Fruit fly (Drosophila melanogaster) whole organism, prepupa: ENCODE data around the gene Had1.

Experiments used
- Blimp-1 ChIP-seq: fragments of 200-800 bp; sonication (Bioruptor generic); optimal IDR thresholded peaks from 3 replicates; lab custom pipeline; 2017; ENCODE audit warnings: missing biosample characterization, missing genetic modification characterization, mild to moderate bottlenecking, moderate library complexity, missing genetic modification reagents
- CG10631 ChIP-seq: fragments of 200-800 bp; sonication (Bioruptor generic); optimal IDR thresholded peaks from 2 replicates; lab custom pipeline; 2016; ENCODE audit warnings: missing biosample characterization, missing genetic modification characterization
- CG10669 ChIP-seq: fragments of 200-800 bp; sonication (Bioruptor generic); optimal IDR thresholded peaks from 3 replicates; lab custom pipeline; 2018; ENCODE audit warnings: missing biosample characterization, mild to moderate bottlenecking, missing genetic modification characterization, moderate library complexity
- CG11762 ChIP-seq: fragments of 200-800 bp; sonication (Bioruptor generic); optimal IDR thresholded peaks from 3 replicates; lab custom pipeline; 2016; ENCODE audit warnings: missing biosample characterization, missing genetic modification characterization; ENCODE audit not compliant: insufficient read depth
- CG11902 ChIP-seq: fragments of 200-800 bp; sonication (Bioruptor generic); optimal IDR thresholded peaks from 3 replicates; lab custom pipeline; 2016; ENCODE audit warnings: missing biosample characterization, missing genetic modification characterization
- CG15336 ChIP-seq: fragments of 200-800 bp; sonication (Bioruptor generic); IDR thresholded peaks from 2 replicates; pipeline ENCODE4 v1.3.6; 2022; ENCODE audit warnings: missing biosample characterization, missing genetic modification characterization
- CG1621 ChIP-seq: fragments of 200-800 bp; sonication (Bioruptor generic); optimal IDR thresholded peaks from 3 replicates; lab custom pipeline; 2018; ENCODE audit warnings: missing biosample characterization, mild to moderate bottlenecking, missing genetic modification characterization
- CG16779 ChIP-seq: fragments of 200-800 bp; sonication (Bioruptor generic); optimal IDR thresholded peaks from 3 replicates; lab custom pipeline; 2017; ENCODE audit warnings: missing biosample characterization, mild to moderate bottlenecking, missing genetic modification characterization
- CG3032 ChIP-seq: fragments of 200-800 bp; optimal IDR thresholded peaks from 2 replicates; lab custom pipeline; 2019; ENCODE audit warnings: missing biosample characterization, mild to moderate bottlenecking, missing genetic modification characterization, moderate library complexity
- CG31627 ChIP-seq: fragments of 200-800 bp; sonication (Bioruptor generic); optimal IDR thresholded peaks from 3 replicates; lab custom pipeline; 2016; ENCODE audit warnings: missing biosample characterization, missing genetic modification characterization
- CG32006 ChIP-seq: fragments of 200-800 bp; sonication (Bioruptor generic); optimal IDR thresholded peaks from 3 replicates; lab custom pipeline; 2017; ENCODE audit warnings: missing biosample characterization, mild to moderate bottlenecking, missing genetic modification characterization
- CG34406 ChIP-seq: fragments of 200-800 bp; sonication (Bioruptor generic); optimal IDR thresholded peaks from 3 replicates; lab custom pipeline; 2016; ENCODE audit warnings: missing biosample characterization, missing genetic modification characterization
- CG3919 ChIP-seq: fragments of 200-800 bp; sonication (Bioruptor generic); optimal IDR thresholded peaks from 3 replicates; lab custom pipeline; 2016; ENCODE audit warnings: missing biosample characterization, missing genetic modification characterization
- CG4318 ChIP-seq: fragments of 200-800 bp; sonication (Bioruptor generic); optimal IDR thresholded peaks from 3 replicates; lab custom pipeline; 2017; ENCODE audit warnings: missing biosample characterization, mild to moderate bottlenecking, missing genetic modification characterization
- CG6163 ChIP-seq: fragments of 200-800 bp; sonication (Bioruptor generic); IDR thresholded peaks from 3 replicates; pipeline ENCODE4 v1.3.6; 2022; ENCODE audit warnings: missing biosample characterization, missing genetic modification characterization
- CG6792 ChIP-seq: fragments of 200-800 bp; sonication (Bioruptor generic); optimal IDR thresholded peaks from 3 replicates; lab custom pipeline; 2016; ENCODE audit warnings: missing biosample characterization, missing genetic modification characterization
- CG6808 ChIP-seq: fragments of 200-800 bp; sonication (Bioruptor generic); optimal IDR thresholded peaks from 3 replicates; lab custom pipeline; 2017; ENCODE audit warnings: missing biosample characterization, missing genetic modification characterization, mild to moderate bottlenecking, moderate library complexity, missing genetic modification reagents
- CG7368 ChIP-seq: fragments of 200-800 bp; sonication (Bioruptor generic); optimal IDR thresholded peaks from 3 replicates; lab custom pipeline; 2016; ENCODE audit warnings: missing biosample characterization, missing genetic modification characterization
- CG8319 ChIP-seq: fragments of 200-800 bp; sonication (Bioruptor generic); optimal IDR thresholded peaks from 3 replicates; lab custom pipeline; 2016; ENCODE audit warnings: missing biosample characterization, missing genetic modification characterization
- CG8632 ChIP-seq: fragments of 200-800 bp; sonication (Bioruptor generic); optimal IDR thresholded peaks from 3 replicates; lab custom pipeline; 2016; ENCODE audit warnings: missing biosample characterization, missing genetic modification characterization
- Eip75B ChIP-seq: fragments of 200-800 bp; sonication (Bioruptor generic); optimal IDR thresholded peaks from 3 replicates; lab custom pipeline; 2016; ENCODE audit warnings: missing biosample characterization, missing genetic modification characterization
- Eip78C ChIP-seq: fragments of 200-800 bp; sonication (Bioruptor generic); peaks from one replicate; lab custom pipeline; 2016; ENCODE audit warnings: missing biosample characterization, missing genetic modification characterization
- Ets96B ChIP-seq: fragments of 200-800 bp; optimal IDR thresholded peaks from 2 replicates; lab custom pipeline; 2019; ENCODE audit warnings: missing biosample characterization, mild to moderate bottlenecking, missing genetic modification characterization, moderate library complexity
- Gug ChIP-seq: fragments of 200-800 bp; sonication (Bioruptor generic); IDR thresholded peaks from 2 replicates; pipeline ENCODE4 v1.3.6; 2022; ENCODE audit warnings: missing biosample characterization, missing genetic modification characterization
- Hr38 ChIP-seq: sonication (Bioruptor generic); optimal IDR thresholded peaks from 2 replicates; lab custom pipeline; 2016; ENCODE audit warnings: missing biosample characterization, missing genetic modification characterization
- Hr39 ChIP-seq: fragments of 200-800 bp; sonication (Bioruptor generic); optimal IDR thresholded peaks from 2 replicates; lab custom pipeline; 2016; ENCODE audit warnings: missing biosample characterization, missing genetic modification characterization
- Hr4 ChIP-seq: fragments of 200-800 bp; sonication (Bioruptor generic); optimal IDR thresholded peaks from 3 replicates; lab custom pipeline; 2016; ENCODE audit warnings: missing biosample characterization, missing genetic modification characterization
- Lpt ChIP-seq: fragments of 200-800 bp; sonication (Bioruptor generic); optimal IDR thresholded peaks from 3 replicates; lab custom pipeline; 2016; ENCODE audit warnings: missing biosample characterization, missing genetic modification characterization
- Met ChIP-seq: fragments of 200-800 bp; sonication (Bioruptor generic); optimal IDR thresholded peaks from 3 replicates; lab custom pipeline; 2016; ENCODE audit warnings: missing biosample characterization, missing genetic modification characterization
- OdsH ChIP-seq: fragments of 200-800 bp; sonication (Bioruptor generic); optimal IDR thresholded peaks from 3 replicates; lab custom pipeline; 2016; ENCODE audit warnings: missing biosample characterization, missing genetic modification characterization
- Smox ChIP-seq: fragments of 200-800 bp; sonication (Bioruptor generic); optimal IDR thresholded peaks from 3 replicates; lab custom pipeline; 2016; ENCODE audit warnings: missing biosample characterization, missing genetic modification characterization
- Sox102F ChIP-seq: fragments of 200-800 bp; sonication (Bioruptor generic); optimal IDR thresholded peaks from 2 replicates; lab custom pipeline; 2016; ENCODE audit warnings: missing biosample characterization, mild to moderate bottlenecking, missing genetic modification characterization
- Sox14 ChIP-seq: fragments of 200-800 bp; sonication (Bioruptor generic); optimal IDR thresholded peaks from 3 replicates; lab custom pipeline; 2016; ENCODE audit warnings: missing biosample characterization, missing genetic modification characterization
- Sox15 ChIP-seq: fragments of 200-800 bp; sonication (Bioruptor generic); optimal IDR thresholded peaks from 3 replicates; lab custom pipeline; 2016; ENCODE audit warnings: missing biosample characterization, missing genetic modification characterization
- acj6 ChIP-seq: fragments of 200-800 bp; sonication (Bioruptor generic); optimal IDR thresholded peaks from 3 replicates; lab custom pipeline; 2016; ENCODE audit warnings: missing biosample characterization, missing genetic modification characterization
- cyc ChIP-seq: fragments of 200-800 bp; sonication (Bioruptor generic); optimal IDR thresholded peaks from 3 replicates; lab custom pipeline; 2016; ENCODE audit warnings: missing biosample characterization, missing genetic modification characterization
- dac ChIP-seq: fragments of 200-800 bp; sonication (Bioruptor generic); optimal IDR thresholded peaks from 2 replicates; lab custom pipeline; 2017; ENCODE audit warnings: missing biosample characterization, mild to moderate bottlenecking, missing genetic modification characterization
- dsx ChIP-seq: fragments of 200-800 bp; optimal IDR thresholded peaks from 3 replicates; lab custom pipeline; 2019; ENCODE audit warnings: missing biosample characterization, mild to moderate bottlenecking, missing genetic modification characterization, moderate library complexity; ENCODE audit not compliant: poor library complexity, severe bottlenecking
- fd59A ChIP-seq: fragments of 200-800 bp; sonication (Bioruptor generic); optimal IDR thresholded peaks from 2 replicates; lab custom pipeline; 2017; ENCODE audit warnings: missing biosample characterization, mild to moderate bottlenecking, missing genetic modification characterization, missing genetic modification reagents
- fd85E ChIP-seq: fragments of 200-800 bp; sonication (Bioruptor generic); optimal IDR thresholded peaks from 3 replicates; lab custom pipeline; 2016; ENCODE audit warnings: missing biosample characterization, missing genetic modification characterization
- net ChIP-seq: fragments of 200-800 bp; sonication (Bioruptor generic); optimal IDR thresholded peaks from 3 replicates; lab custom pipeline; 2016; ENCODE audit warnings: missing biosample characterization, missing genetic modification characterization
- pdm3 ChIP-seq: fragments of 200-800 bp; sonication (Bioruptor generic); optimal IDR thresholded peaks from 3 replicates; lab custom pipeline; 2016; ENCODE audit warnings: missing biosample characterization, missing genetic modification characterization
- salr ChIP-seq, 2 experiments: fragments of 200-800 bp; sonication (Bioruptor generic); optimal IDR thresholded peaks; 3 replicates each; lab custom pipeline; 2016 to 2018; ENCODE audit warnings: missing biosample characterization in 2 of 2, missing genetic modification characterization in 2 of 2, mild to moderate bottlenecking in 1 of 2
- ss ChIP-seq, 2 experiments: fragments of 200-800 bp; sonication (Bioruptor generic); optimal IDR thresholded peaks; 2 replicates in 1 of 2; 3 replicates in 1 of 2; lab custom pipeline; 2017 to 2018; ENCODE audit warnings: mild to moderate bottlenecking in 2 of 2, missing biosample characterization in 2 of 2, missing genetic modification characterization in 2 of 2, moderate library complexity in 1 of 2
- svp ChIP-seq: fragments of 200-800 bp; sonication (Bioruptor generic); peaks from one replicate; lab custom pipeline; 2016; ENCODE audit warnings: missing biosample characterization, missing genetic modification characterization
- topi ChIP-seq: fragments of 200-800 bp; sonication (Bioruptor generic); optimal IDR thresholded peaks from 3 replicates; lab custom pipeline; 2016; ENCODE audit warnings: missing biosample characterization, missing genetic modification characterization

Had1 gene

dm6 chrX:16308310-16308918 lies at the start of gene Had1:
TSS of gene Had1 (minus strand) at chrX:16308667.
- TF ChIP-seq CG6163 (GFP tag; lab: Robert Waterston, UW) = no peak
- no peak for TF ChIP-seq CG1621 (tag; lab: Kevin White, UChicago)
- no peak for TF ChIP-seq dsx
- TF ChIP-seq CG6808 (GFP tag; lab: Kevin White, UChicago) = no peak
- no peak for TF ChIP-seq salr (GFP tag; optimal IDR thresholded peaks at IDR 0.05; lab: Kevin White, UChicago)
- no peak for TF ChIP-seq ss (GFP tag; optimal IDR thresholded peaks at IDR 0.05; lab: Kevin White, UChicago)
- TF ChIP-seq CG16779 (tag; lab: Kevin White, UChicago) = no peak
- TF ChIP-seq CG11902 (GFP tag; lab: Kevin White, UChicago) = no peak
- peak; percentile 8 for TF ChIP-seq Eip78C (GFP tag; lab: Kevin White, UChicago)
- TF ChIP-seq Met (GFP tag; lab: Kevin White, UChicago) = no peak
- TF ChIP-seq svp = peak; percentile 81
- no peak for TF ChIP-seq net (GFP tag; lab: Kevin White, UChicago)
- no peak for TF ChIP-seq topi
- TF ChIP-seq CG10631 = no peak
- no peak for TF ChIP-seq CG15336

dm6 chrX:16350062-16350461 lies 41.6 kb upstream of the Had1 start, which contains the start of gene sl:
TSS of gene sl (plus strand) at chrX:16350315.
- TF ChIP-seq dac (no peak), CG31627 (GFP tag; lab: Kevin White, UChicago) (peak; percentile 12), acj6 (GFP tag; lab: Kevin White, UChicago) (no peak), OdsH (GFP tag; lab: Kevin White, UChicago) (no peak)
- TF ChIP-seq, all 60 proteins: peak for 1

- peak; percentile 35 for TF ChIP-seq fd59A (GFP tag; lab: Kevin White, UChicago)
- TF ChIP-seq Hr4 (GFP tag; lab: Kevin White, UChicago) = peak; percentile 74
- peak; percentile 91 for TF ChIP-seq Eip78C (GFP tag; lab: Kevin White, UChicago)
- peak; percentile 69 for TF ChIP-seq dac
- TF ChIP-seq CG4318 (GFP tag; lab: Kevin White, UChicago) = peak; percentile 68
- TF ChIP-seq CG8632 (GFP tag; lab: Kevin White, UChicago) = peak; percentile 76
- TF ChIP-seq CG3919 = peak; percentile 84
- peak; percentile 39 for TF ChIP-seq CG6808 (GFP tag; lab: Kevin White, UChicago)
- peak; percentile 69 for TF ChIP-seq Lpt
- TF ChIP-seq Eip75B (GFP tag; lab: Kevin White, UChicago) = peak; percentile 76
- peak; percentile 80 for TF ChIP-seq Sox102F (GFP tag; lab: Kevin White, UChicago)
- TF ChIP-seq Ets96B (tag; lab: Kevin White, UChicago) = peak; percentile 48
- TF ChIP-seq Hr38 (GFP tag; lab: Kevin White, UChicago) = no peak
- peak; percentile 79 for TF ChIP-seq Sox14 (GFP tag; lab: Kevin White, UChicago)
- peak; percentile 66 for TF ChIP-seq fd85E
- peak; percentile 75 for TF ChIP-seq CG31627 (GFP tag; lab: Kevin White, UChicago)
- peak; percentile 70 for TF ChIP-seq CG10631
- peak; percentile 73 for TF ChIP-seq CG7368 (GFP tag; lab: Kevin White, UChicago)
- TF ChIP-seq cyc (GFP tag; lab: Kevin White, UChicago) = peak; percentile 71
- TF ChIP-seq CG3032 (tag; lab: Kevin White, UChicago) = peak; percentile 47
- TF ChIP-seq Blimp-1 (GFP tag; lab: Kevin White, UChicago) = no peak
- peak; percentile 35 to 81 for TF ChIP-seq salr (GFP tag; optimal IDR thresholded peaks at IDR 0.05; lab: Kevin White, UChicago)
- peak; percentile 71 for TF ChIP-seq CG34406 (GFP tag; lab: Kevin White, UChicago)
- peak; percentile 80 for TF ChIP-seq CG11762 (GFP tag; lab: Kevin White, UChicago)
- TF ChIP-seq Sox15 (GFP tag; lab: Kevin White, UChicago) = peak; percentile 64
- TF ChIP-seq CG6792 = peak; percentile 62
- peak; percentile 67 for TF ChIP-seq CG10669 (GFP tag; lab: Kevin White, UChicago)
- TF ChIP-seq Hr39 (GFP tag; lab: Kevin White, UChicago) = peak; percentile 76
- peak; percentile 84 for TF ChIP-seq pdm3 (GFP tag; lab: Kevin White, UChicago)
- peak; percentile 73 for TF ChIP-seq Smox
- TF ChIP-seq ss (GFP tag; optimal IDR thresholded peaks at IDR 0.05; lab: Kevin White, UChicago) = peak; percentile 25 to 62
- TF ChIP-seq CG8319 = peak; percentile 62
- TF ChIP-seq CG16779 (tag; lab: Kevin White, UChicago) = peak; percentile 51
- TF ChIP-seq Gug = peak; percentile 78
- peak; percentile 81 for TF ChIP-seq CG32006 (GFP tag; lab: Kevin White, UChicago)
These were observed 26.7 kb upstream of the Had1 start for dm6 chrX:16335107-16335642.
